Worm (Caenorhabditis elegans) whole organism, L1 larva: ENCODE data around the gene cyn-13.

Source experiments
- C04F5.9 ChIP-seq: sonication (generic microtip); optimal IDR thresholded peaks from 2 replicates; lab custom pipeline; 2016; ENCODE audit warnings: missing genetic modification characterization, missing compliant biosample characterization
- F16B12.6 ChIP-seq: fragments of 150-350 bp; optimal IDR thresholded peaks from 2 replicates; lab custom pipeline; 2014; ENCODE audit warnings: missing biosample characterization, missing genetic modification characterization
- ama-1 ChIP-seq: fragments of 150-350 bp; optimal IDR thresholded peaks from 2 replicates; lab custom pipeline; 2014
- ceh-63 ChIP-seq: fragments of 200-800 bp; sonication (Bioruptor generic); optimal IDR thresholded peaks from 2 replicates; lab custom pipeline; 2018; ENCODE audit warnings: mild to moderate bottlenecking, missing genetic modification characterization, missing compliant biosample characterization
- ceh-90 ChIP-seq: sonication (generic microtip); optimal IDR thresholded peaks from 2 replicates; lab custom pipeline; 2016; ENCODE audit warnings: missing genetic modification characterization, missing compliant biosample characterization
- dpl-1 ChIP-seq, 3 experiments: fragments of 150-350 bp in 2 of 3; sonication (generic microtip) in 1 of 3; optimal IDR thresholded peaks; 2 replicates each; lab custom pipeline; 2014 to 2017; ENCODE audit warnings: missing biosample characterization in 3 of 3, missing genetic modification characterization in 3 of 3, missing genetic modification reagents in 3 of 3
- efl-1 ChIP-seq, 4 experiments: fragments of 150-350 bp; optimal IDR thresholded peaks in 3 of 4; peaks in 1 of 4; 1 replicate in 1 of 4; 2 replicates in 3 of 4; lab custom pipeline; 2014; ENCODE audit warnings: missing biosample characterization in 2 of 4, missing genetic modification characterization in 2 of 4, missing genetic modification reagents in 2 of 4
- egl-13 ChIP-seq: sonication (generic microtip); optimal IDR thresholded peaks from 2 replicates; lab custom pipeline; 2016; ENCODE audit warnings: missing genotype, missing genetic modification reagents, missing genetic modification characterization, missing compliant biosample characterization
- elt-2 ChIP-seq: sonication (generic microtip); optimal IDR thresholded peaks from 2 replicates; lab custom pipeline; 2016; ENCODE audit warnings: missing genetic modification characterization, mild to moderate bottlenecking, inconsistent platforms, missing compliant biosample characterization, missing genetic modification reagents
- fkh-4 ChIP-seq: sonication (generic microtip); optimal IDR thresholded peaks from 2 replicates; lab custom pipeline; 2016; ENCODE audit warnings: missing compliant biosample characterization, missing genetic modification characterization, borderline replicate concordance
- fkh-8 ChIP-seq: sonication (generic microtip); optimal IDR thresholded peaks from 2 replicates; lab custom pipeline; 2016; ENCODE audit warnings: mild to moderate bottlenecking, missing genetic modification characterization, missing compliant biosample characterization
- grh-1 ChIP-seq: fragments of 200-800 bp; sonication (Bioruptor generic); IDR thresholded peaks from 2 replicates; pipeline ENCODE4 v1.3.6; 2022; ENCODE audit warnings: missing genetic modification reagents, missing genetic modification characterization, missing compliant biosample characterization
- hpl-2 ChIP-seq: fragments of 150-350 bp; optimal IDR thresholded peaks from 2 replicates; lab custom pipeline; 2014; ENCODE audit warnings: missing biosample characterization, missing genetic modification reagents, missing genetic modification characterization
- irx-1 ChIP-seq: sonication (generic microtip); optimal IDR thresholded peaks from 2 replicates; lab custom pipeline; 2016; ENCODE audit warnings: missing genetic modification characterization, missing compliant biosample characterization
- jun-1 ChIP-seq: fragments of 150-350 bp; optimal IDR thresholded peaks from 2 replicates; lab custom pipeline; 2014; ENCODE audit warnings: missing biosample characterization, missing genetic modification reagents, missing genetic modification characterization
- lin-15B ChIP-seq: fragments of 150-350 bp; sonication (generic microtip); optimal IDR thresholded peaks from 3 replicates; lab custom pipeline; 2014; ENCODE audit warnings: missing biosample characterization, missing genetic modification characterization
- lin-35 ChIP-seq, 2 experiments: fragments of 150-350 bp; optimal IDR thresholded peaks; 2 replicates each; lab custom pipeline; 2014; ENCODE audit warnings: missing biosample characterization in 2 of 2, missing genetic modification characterization in 2 of 2, missing genetic modification reagents in 2 of 2
- lsy-2 ChIP-seq, 2 experiments: fragments of 150-350 bp; optimal IDR thresholded peaks; 2 replicates each; lab custom pipeline; 2014; ENCODE audit warnings: missing biosample characterization in 2 of 2, missing genetic modification characterization in 2 of 2
- mab-9 ChIP-seq: fragments of 200-800 bp; sonication (Bioruptor generic); IDR thresholded peaks from 2 replicates; pipeline ENCODE4 v1.3.6; 2022; ENCODE audit warnings: missing genetic modification reagents, missing genetic modification characterization, missing compliant biosample characterization
- mep-1 ChIP-seq: fragments of 150-350 bp; optimal IDR thresholded peaks from 2 replicates; lab custom pipeline; 2014; ENCODE audit warnings: missing biosample characterization, missing genetic modification characterization
- nhr-11 ChIP-seq: fragments of 150-350 bp; optimal IDR thresholded peaks from 2 replicates; lab custom pipeline; 2014; ENCODE audit warnings: missing biosample characterization, missing genetic modification characterization
- nhr-237 ChIP-seq: fragments of 150-350 bp; optimal IDR thresholded peaks from 2 replicates; lab custom pipeline; 2014; ENCODE audit warnings: missing biosample characterization, missing genetic modification characterization
- nhr-28 ChIP-seq: fragments of 150-350 bp; optimal IDR thresholded peaks from 2 replicates; lab custom pipeline; 2014; ENCODE audit warnings: missing biosample characterization, missing genetic modification characterization
- nhr-47 ChIP-seq: sonication (generic microtip); optimal IDR thresholded peaks from 2 replicates; lab custom pipeline; 2016; ENCODE audit warnings: mild to moderate bottlenecking, missing genetic modification characterization, moderate library complexity, missing compliant biosample characterization
- nhr-76 ChIP-seq: sonication (generic microtip); optimal IDR thresholded peaks from 2 replicates; lab custom pipeline; 2017; ENCODE audit warnings: missing biosample characterization, missing genetic modification characterization
- nhr-90 ChIP-seq: sonication (generic microtip); optimal IDR thresholded peaks from 2 replicates; lab custom pipeline; 2016; ENCODE audit warnings: mild to moderate bottlenecking, missing genetic modification characterization, missing compliant biosample characterization; ENCODE audit not compliant: poor library complexity
- pax-3 ChIP-seq: fragments of 200-800 bp; sonication (Bioruptor generic); optimal IDR thresholded peaks from 2 replicates; lab custom pipeline; 2018; ENCODE audit warnings: mild to moderate bottlenecking, missing genetic modification characterization, moderate library complexity, missing compliant biosample characterization
- skn-1 ChIP-seq: fragments of 150-350 bp; optimal IDR thresholded peaks from 2 replicates; lab custom pipeline; 2014; ENCODE audit warnings: missing biosample characterization, missing genetic modification characterization
- swsn-7 ChIP-seq: sonication (generic microtip); optimal IDR thresholded peaks from 2 replicates; lab custom pipeline; 2016; ENCODE audit warnings: missing genetic modification characterization, missing compliant biosample characterization
- tbx-2 ChIP-seq: sonication (generic microtip); optimal IDR thresholded peaks from 2 replicates; lab custom pipeline; 2016; ENCODE audit warnings: missing genetic modification characterization, missing compliant biosample characterization
- unc-62 ChIP-seq: fragments of 150-350 bp; optimal IDR thresholded peaks from 2 replicates; lab custom pipeline; 2014; ENCODE audit warnings: missing biosample characterization, missing genetic modification reagents, missing genetic modification characterization
- unc-86 ChIP-seq: sonication (generic microtip); optimal IDR thresholded peaks from 2 replicates; lab custom pipeline; 2016; ENCODE audit warnings: missing genetic modification characterization, missing compliant biosample characterization

The cyn-13 gene

DNA sequence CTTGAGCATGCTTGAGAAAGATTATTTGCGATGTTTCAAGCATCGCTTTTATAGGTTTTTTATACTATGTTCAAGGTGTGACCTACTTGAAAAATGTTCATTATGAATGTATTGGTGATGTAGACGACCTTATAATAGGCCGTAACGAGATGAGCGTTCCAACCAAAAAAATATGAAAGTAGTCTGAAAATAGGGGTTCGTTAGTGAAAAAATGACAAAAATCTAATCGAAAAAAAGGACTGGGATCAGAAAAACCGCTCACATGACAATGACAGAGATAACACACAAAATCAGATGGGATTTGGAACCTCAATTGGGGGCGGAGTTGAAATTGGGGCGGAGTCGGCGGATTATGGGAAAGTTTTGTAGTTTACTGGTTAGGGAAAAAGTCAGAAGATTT is 34.4 kb upstream of the cyn-13 start, which contains the start of gene Y116A8C.40:
Gene Y116A8C.40, minus strand, starts transcription at position 101 of the 400 bp plus-strand sequence.
- no peak for TF ChIP-seq irx-1 (tag; lab: Kevin White, UChicago)
- TF ChIP-seq fkh-8, result no peak
- TF ChIP-seq nhr-28 (tag; lab: Kevin White, UChicago), result no peak
- TF ChIP-seq lin-15B (tag; lab: Kevin White, UChicago), result no peak
- no peak for TF ChIP-seq skn-1 (tag; lab: Kevin White, UChicago)
- TF ChIP-seq C04F5.9 (tag; lab: Kevin White, UChicago), result no peak
- TF ChIP-seq hpl-2 (GFP tag; lab: Kevin White, UChicago), result no peak
- TF ChIP-seq mab-9 (GFP tag; lab: Robert Waterston, UW), result no peak
- TF ChIP-seq efl-1 (optimal IDR thresholded peaks at IDR 0.05; lab: Kevin White, UChicago), result no peak
- TF ChIP-seq efl-1 (GFP tag; optimal IDR thresholded peaks at IDR 0.05 in 1 of 2; lab: Kevin White, UChicago), result no peak
- no peak for TF ChIP-seq nhr-11
- no peak for TF ChIP-seq nhr-90 (tag; lab: Kevin White, UChicago)
- no peak for TF ChIP-seq grh-1 (GFP tag; lab: Robert Waterston, UW)
- no peak for TF ChIP-seq nhr-47 (tag; lab: Kevin White, UChicago)

DNA sequence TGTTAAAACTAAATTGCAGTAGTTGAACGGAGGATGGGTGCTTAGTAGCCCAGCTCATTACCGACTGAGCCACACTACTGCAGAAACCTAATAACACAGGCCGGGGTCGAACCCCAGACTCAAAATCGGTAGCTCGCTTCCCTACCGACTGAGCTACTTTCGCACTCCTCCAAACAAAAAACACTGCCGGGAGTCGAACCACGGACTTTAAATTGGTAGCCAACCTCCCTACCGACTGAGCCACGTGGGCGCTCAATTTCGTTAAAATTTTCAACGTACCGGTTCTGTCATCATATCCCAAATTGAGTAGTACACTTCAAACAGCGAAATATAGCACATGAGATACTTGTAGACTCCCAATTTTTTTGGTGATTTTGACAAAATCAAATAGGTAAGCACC is 34.0 kb upstream of the cyn-13 start:
- TF ChIP-seq grh-1 (GFP tag; lab: Robert Waterston, UW) (no peak), elt-2 (tag; lab: Kevin White, UChicago) (no peak), egl-13 (tag; lab: Kevin White, UChicago) (no peak), fkh-4 (tag; lab: Kevin White, UChicago) (no peak), nhr-237 (no peak), mep-1 (tag; lab: Kevin White, UChicago) (no peak), efl-1 (optimal IDR thresholded peaks at IDR 0.05; lab: Kevin White, UChicago) (no peak), efl-1 (GFP tag; optimal IDR thresholded peaks at IDR 0.05 in 1 of 2; lab: Kevin White, UChicago) (no peak), pax-3 (tag; lab: Kevin White, UChicago) (no peak), ceh-63 (GFP tag; lab: Kevin White, UChicago) (no peak), unc-62 (no peak), tbx-2 (tag; lab: Kevin White, UChicago) (no peak), nhr-47 (tag; lab: Kevin White, UChicago) (no peak), nhr-28 (tag; lab: Kevin White, UChicago) (no peak)

DNA sequence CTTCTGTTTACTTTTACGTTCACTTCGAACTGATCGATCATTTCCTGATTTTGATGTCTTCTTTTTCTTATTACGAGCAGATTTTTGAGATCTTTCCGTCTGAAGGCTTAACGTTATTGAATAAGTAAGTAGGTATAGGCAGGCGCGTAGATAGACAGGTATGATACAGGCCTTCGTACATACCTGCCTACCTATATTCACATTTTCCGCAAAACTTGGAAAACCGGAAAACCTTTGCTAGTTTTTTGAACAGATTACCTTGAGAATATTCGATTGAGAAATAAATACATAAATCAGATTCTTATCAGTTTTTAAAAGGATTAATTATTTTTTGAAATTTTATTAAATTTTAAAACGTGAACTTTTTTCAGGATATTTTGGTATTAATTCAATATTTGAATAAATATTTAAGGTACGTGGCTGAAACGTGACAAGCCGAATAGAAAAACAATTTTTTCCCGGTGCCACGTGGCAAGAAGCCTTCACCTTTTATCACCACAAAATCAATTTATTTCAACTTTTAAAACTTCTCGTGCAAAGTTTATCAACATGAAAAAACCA is 14.7 kb upstream of the cyn-13 start, which contains the start of the genes Y116A8C.37 and Y116A8C.38:
Gene Y116A8C.37, minus strand, starts transcription at position 101 of the 561 bp plus-strand sequence.
Gene Y116A8C.38, plus strand, starts transcription at position 511 of the 561 bp plus-strand sequence.
- no peak for TF ChIP-seq F16B12.6 (tag; lab: Kevin White, UChicago)
- no peak for TF ChIP-seq ama-1
- no peak for TF ChIP-seq efl-1 (optimal IDR thresholded peaks at IDR 0.05; lab: Kevin White, UChicago)
- no peak for TF ChIP-seq efl-1 (GFP tag; optimal IDR thresholded peaks at IDR 0.05 in 1 of 2; lab: Kevin White, UChicago)
- no peak for TF ChIP-seq hpl-2 (GFP tag; lab: Kevin White, UChicago)
- TF ChIP-seq unc-86 (tag; lab: Kevin White, UChicago), result no peak
- TF ChIP-seq lsy-2 (tag; optimal IDR thresholded peaks at IDR 0.05; lab: Kevin White, UChicago), result no peak
- no peak for TF ChIP-seq nhr-76
- TF ChIP-seq lin-35 (GFP tag; optimal IDR thresholded peaks at IDR 0.05; lab: Kevin White, UChicago), result no peak
- TF ChIP-seq mab-9 (GFP tag; lab: Robert Waterston, UW), result no peak

DNA sequence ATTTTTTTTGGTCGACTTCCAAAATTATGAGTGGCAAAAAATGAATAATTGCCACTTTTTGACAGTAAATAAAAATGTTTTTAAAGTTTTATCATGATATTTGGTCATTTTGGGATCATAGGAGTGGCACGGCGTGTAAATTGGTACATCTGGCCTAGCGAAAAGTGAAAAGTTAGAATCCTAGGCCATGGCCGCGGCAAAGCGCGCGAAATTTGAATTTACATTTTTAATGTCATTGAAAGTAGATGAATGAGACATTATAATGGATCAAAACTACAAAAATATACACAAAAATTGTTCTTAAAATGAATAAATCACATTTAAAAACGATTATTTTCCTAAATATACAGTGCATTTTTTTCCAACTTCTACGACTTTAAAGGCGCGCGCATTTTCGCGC is 10.1 kb upstream of the cyn-13 start:
- TF ChIP-seq swsn-7, result no peak
- no peak for TF ChIP-seq jun-1
- peak in 2 of 3 experiments; percentile 39 to 57 for TF ChIP-seq dpl-1 (GFP tag; optimal IDR thresholded peaks at IDR 0.05; lab: Kevin White, UChicago)
- TF ChIP-seq efl-1 (optimal IDR thresholded peaks at IDR 0.05; lab: Kevin White, UChicago), result peak; percentile 16 to 50
- peak; percentile 60 to 93 for TF ChIP-seq efl-1 (GFP tag; optimal IDR thresholded peaks at IDR 0.05 in 1 of 2; lab: Kevin White, UChicago)
- peak in 1 of 2 experiments; percentile 26 for TF ChIP-seq lin-35 (GFP tag; optimal IDR thresholded peaks at IDR 0.05; lab: Kevin White, UChicago)
- peak; percentile 28 for TF ChIP-seq ceh-90

DNA sequence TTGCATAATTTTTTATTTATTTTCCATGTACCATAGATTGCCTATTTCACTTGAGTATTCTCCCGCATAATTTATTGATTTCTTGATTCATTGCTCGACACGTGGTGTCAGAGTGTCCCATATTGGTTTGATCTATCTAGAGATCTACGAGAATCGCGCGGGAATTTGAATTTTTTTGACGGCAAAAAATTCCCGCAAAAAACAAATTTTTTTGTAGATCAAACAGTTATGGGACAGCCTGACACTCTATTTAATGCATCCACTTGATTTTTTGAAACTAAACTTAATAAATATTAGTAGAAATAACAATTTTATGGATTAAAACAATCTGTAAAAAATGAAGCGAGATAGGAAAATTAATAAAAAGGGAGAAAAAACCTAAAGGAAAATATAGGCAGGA is 9.5 kb upstream of the cyn-13 start:
- no peak for TF ChIP-seq ceh-90
